Fruit fly (Drosophila melanogaster): Measurements from ENCODE around the gene Cpr67Fb.

DNA sequence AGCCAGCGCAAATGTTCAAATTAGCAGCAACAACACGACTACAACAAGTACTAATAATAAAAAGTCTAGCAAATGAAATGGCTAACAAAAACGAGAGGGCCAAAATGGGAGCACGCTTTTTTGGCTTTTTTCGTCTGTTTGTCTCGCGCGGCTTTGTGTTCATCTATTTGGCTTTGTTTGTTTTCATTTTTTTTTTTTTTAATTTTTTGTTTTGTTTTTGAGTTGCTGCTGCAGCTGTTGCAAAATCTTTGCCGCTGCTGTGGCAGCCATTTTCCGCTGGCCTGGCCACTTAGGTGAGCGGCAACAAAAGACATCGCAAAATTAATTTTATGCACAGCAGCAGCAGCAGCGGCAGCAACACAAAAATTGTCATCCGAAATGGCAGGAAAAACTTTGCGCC, 44.1 kb downstream of the Cpr67Fb start:
- no peak for TF ChIP-seq CG8478 (optimal IDR thresholded peaks at IDR 0.05)
- TF ChIP-seq CTCF (optimal IDR thresholded peaks at IDR 0.05) = no peak
